Fruit fly (Drosophila melanogaster) whole organism, embryonic: ENCODE data around the gene CG6961.

Experiments used
- CG10267 ChIP-seq: fragments of 200-800 bp; sonication (Bioruptor generic); optimal IDR thresholded peaks from 2 replicates; lab custom pipeline; 2018; ENCODE audit warnings: missing biosample characterization, mild to moderate bottlenecking, missing genetic modification characterization, moderate library complexity
- CG15269 ChIP-seq: fragments of 200-800 bp; sonication (Bioruptor generic); optimal IDR thresholded peaks from 2 replicates; lab custom pipeline; 2018; ENCODE audit warnings: missing biosample characterization, mild to moderate bottlenecking, missing genetic modification characterization, moderate library complexity
- CrebB ChIP-seq: fragments of 200-800 bp; sonication (Bioruptor generic); optimal IDR thresholded peaks from 3 replicates; lab custom pipeline; 2018; ENCODE audit warnings: missing biosample characterization, mild to moderate bottlenecking, missing genetic modification characterization
- Ravus ChIP-seq: fragments of 200-800 bp; sonication (Bioruptor generic); IDR thresholded peaks from 2 replicates; pipeline ENCODE4 v1.3.6; 2022; ENCODE audit warnings: missing biosample characterization, missing genetic modification characterization

DNA sequence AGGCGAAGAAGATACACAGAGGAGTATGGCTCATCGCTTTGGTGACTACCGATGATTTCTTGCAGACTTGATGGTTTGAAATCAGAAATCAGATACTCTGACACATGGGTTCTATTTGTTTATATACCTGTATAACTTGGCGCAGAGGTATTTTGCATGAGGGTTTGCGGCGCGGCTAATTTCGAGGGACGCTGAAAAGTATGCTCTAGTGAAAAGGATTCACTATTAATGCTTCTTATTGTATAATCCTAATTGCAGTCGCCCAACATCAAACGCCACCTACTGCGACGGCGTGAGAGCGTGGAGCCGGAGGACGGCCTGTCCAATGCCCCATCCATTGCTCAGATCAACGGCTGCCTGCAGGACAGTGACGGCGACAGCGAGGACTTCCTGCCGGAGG, 17.0 kb upstream of the CG6961 start:
- TF ChIP-seq Ravus (GFP tag; lab: Robert Waterston, UW) = no peak
- TF ChIP-seq CG10267 (tag; lab: Kevin White, UChicago) = no peak
- no peak for TF ChIP-seq CG15269 (tag; lab: Kevin White, UChicago)
- no peak for TF ChIP-seq CrebB (tag; lab: Kevin White, UChicago)
